Fruit fly (Drosophila melanogaster): ENCODE results near the gene ush.

The ush gene

DNA sequence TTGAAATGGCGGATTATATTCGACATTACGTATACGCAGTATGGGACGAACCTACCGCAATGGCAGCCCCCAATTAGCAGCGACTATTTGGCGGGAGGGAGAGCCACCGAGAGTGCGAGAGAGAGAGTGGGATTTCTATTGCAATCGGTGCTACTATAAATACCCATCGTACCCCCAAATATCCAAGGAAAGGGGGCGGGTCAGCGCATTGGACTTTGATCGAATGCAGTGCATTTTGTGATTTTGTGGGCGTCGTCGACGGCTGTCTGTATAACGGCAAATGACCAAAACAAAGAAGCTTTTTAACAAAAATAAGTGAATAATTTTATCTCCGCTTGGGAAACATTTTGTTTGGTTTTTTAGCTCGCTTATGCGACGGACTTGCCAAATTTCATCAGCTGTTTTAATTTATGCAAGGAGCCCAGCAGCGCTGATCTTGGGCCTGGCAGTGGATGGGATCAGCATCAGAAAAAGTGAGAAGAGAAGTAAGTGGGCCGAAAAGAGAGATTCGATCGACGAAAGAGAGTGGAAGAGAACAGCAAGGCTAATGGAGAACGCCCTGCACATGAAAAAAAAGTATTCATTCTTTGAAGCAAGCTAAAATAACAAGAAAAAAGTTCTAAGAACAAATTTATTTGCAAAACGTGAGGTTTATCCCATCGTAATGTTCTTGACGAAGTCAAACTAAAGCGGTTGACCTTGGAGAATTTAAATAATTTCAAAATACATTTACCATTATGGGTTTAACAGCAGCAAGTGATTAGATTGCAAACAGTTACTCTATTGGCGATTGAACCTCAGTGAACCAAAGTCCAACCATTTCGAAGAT lies 11.9 kb downstream of the ush start (continued):
- TF ChIP-seq CG18011 (GFP tag; optimal IDR thresholded peaks at IDR 0.05) (no peak), CG1792 (GFP tag; optimal IDR thresholded peaks at IDR 0.05) (peak; percentile 10), bsh (GFP tag; optimal IDR thresholded peaks at IDR 0.05) (peak in 1 of 2 experiments; percentile 43), dpn (GFP tag; optimal IDR thresholded peaks at IDR 0.05) (peak in 1 of 2 experiments; percentile 43), Fer2 (tag; optimal IDR thresholded peaks at IDR 0.05) (no peak), Trl (optimal IDR thresholded peaks at IDR 0.05) (peak; percentile 28 to 55), Trl (GFP tag; optimal IDR thresholded peaks at IDR 0.05) (no peak), Atf6 (GFP tag; IDR thresholded peaks at IDR 0.05) (no peak; the same call in 1 of the 2 replicates), CG12391 (tag; optimal IDR thresholded peaks at IDR 0.05) (peak; percentile 38), Drgx (GFP tag; IDR thresholded peaks at IDR 0.05) (peak; percentile 50; the same call in 1 of the 2 replicates), CG10209 (GFP tag; optimal IDR thresholded peaks at IDR 0.05) (peak; percentile 18), CG2202 (tag; optimal IDR thresholded peaks at IDR 0.05) (no peak), zf30C (GFP tag; optimal IDR thresholded peaks at IDR 0.05) (peak; percentile 1), nom (GFP tag; optimal IDR thresholded peaks at IDR 0.05) (peak; percentile 52), CG7839 (tag; optimal IDR thresholded peaks at IDR 0.05) (peak; percentile 55), CG11504 (tag; optimal IDR thresholded peaks at IDR 0.05) (peak; percentile 60), Dbx (GFP tag; IDR thresholded peaks at IDR 0.05) (0 out of 3 replicates have a peak, but pooled peaks have one; percentile 26), CG17385 (GFP tag; optimal IDR thresholded peaks at IDR 0.05) (peak; percentile 51), grau (tag; optimal IDR thresholded peaks at IDR 0.05) (peak; percentile 54), CG15514 (GFP tag; optimal IDR thresholded peaks at IDR 0.05) (peak; percentile 12), hkb (optimal IDR thresholded peaks at IDR 0.05) (no peak), hkb (GFP tag; IDR thresholded peaks at IDR 0.05) (peak; percentile 24; the same call in 1 of the 2 replicates), hth (optimal IDR thresholded peaks at IDR 0.05) (no peak), chinmo (GFP tag; IDR thresholded peaks at IDR 0.05; ENCODE audit: partially characterized antibody) (no peak), CG17359 (tag; optimal IDR thresholded peaks at IDR 0.05) (peak; percentile 10), psq (GFP tag; optimal IDR thresholded peaks at IDR 0.05) (no peak), ERR (GFP tag; optimal IDR thresholded peaks at IDR 0.05) (peak; percentile 38), Sox102F (GFP tag; optimal IDR thresholded peaks at IDR 0.05) (peak; percentile 44), Sox100B (GFP tag; optimal IDR thresholded peaks at IDR 0.05) (peak; percentile 38), Chrac-16 (GFP tag; optimal IDR thresholded peaks at IDR 0.05) (no peak), CG31441 (GFP tag; IDR thresholded peaks at IDR 0.05) (peak; percentile 35), Camta (GFP tag; optimal IDR thresholded peaks at IDR 0.05) (peak; percentile 4), eve (GFP tag; optimal IDR thresholded peaks at IDR 0.05) (peak in 1 of 2 experiments; percentile 76), Abd-B (GFP tag; optimal IDR thresholded peaks at IDR 0.05) (peak; percentile 34), Sin3A (optimal IDR thresholded peaks at IDR 0.05) (no peak), z (GFP tag; IDR thresholded peaks at IDR 0.05) (no peak), cas (GFP tag; IDR thresholded peaks at IDR 0.05) (no peak)

DNA sequence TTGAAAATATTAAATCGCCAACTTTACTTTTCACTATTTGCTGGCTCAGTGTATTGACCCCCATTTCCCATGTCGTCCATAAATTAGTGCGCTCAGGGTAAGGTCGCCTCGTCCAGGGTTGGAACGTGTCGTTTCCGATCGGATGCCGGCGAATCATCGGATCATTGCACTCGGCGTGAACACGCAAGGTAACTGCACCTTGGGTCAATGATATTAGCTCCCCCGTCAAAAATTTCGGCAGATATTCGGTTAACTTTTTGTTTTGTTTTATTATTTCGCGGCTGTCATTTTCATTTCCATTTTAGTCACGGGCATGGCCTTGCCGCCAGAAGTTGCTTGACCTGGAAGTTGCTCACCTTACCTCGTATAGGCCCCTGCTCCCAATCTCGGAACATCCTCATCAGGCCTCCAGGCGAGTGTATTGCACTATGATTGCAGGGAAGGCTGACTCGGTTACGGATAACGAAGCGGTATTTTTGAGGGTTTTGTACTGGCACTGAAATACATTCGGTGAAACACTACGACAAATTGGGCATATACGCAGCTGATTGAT lies 12.6 kb downstream of the ush start:
- TF ChIP-seq gce (GFP tag; IDR thresholded peaks at IDR 0.05), result 0 out of 3 replicates have a peak, but pooled peaks have one; percentile 64
- TF ChIP-seq row (GFP tag; IDR thresholded peaks at IDR 0.05), result 0 out of 3 replicates have a peak, but pooled peaks have one; percentile 1
- peak; percentile 8 for TF ChIP-seq cwo (GFP tag; optimal IDR thresholded peaks at IDR 0.05)
- peak; percentile 29 for TF ChIP-seq sens (GFP tag)
- TF ChIP-seq Med (GFP tag), result peak; percentile 18
- TF ChIP-seq CG8290 (GFP tag; optimal IDR thresholded peaks at IDR 0.05), result no peak
- TF ChIP-seq CG8290 (tag; optimal IDR thresholded peaks at IDR 0.05), result peak in 1 of 2 experiments; percentile 3
- TF ChIP-seq lab (GFP tag; optimal IDR thresholded peaks at IDR 0.05), result no peak
- TF ChIP-seq ftz-f1 (GFP tag; optimal IDR thresholded peaks at IDR 0.05), result peak; percentile 90
- TF ChIP-seq tap (tag; optimal IDR thresholded peaks at IDR 0.05), result no peak
- peak; percentile 17 for TF ChIP-seq CG12659 (GFP tag; optimal IDR thresholded peaks at IDR 0.05)
- TF ChIP-seq CG13775 (GFP tag; optimal IDR thresholded peaks at IDR 0.05), result peak; percentile 7
- TF ChIP-seq chif (GFP tag; optimal IDR thresholded peaks at IDR 0.05), result peak in 1 of 2 experiments; percentile 15
- TF ChIP-seq Deaf1 (tag; optimal IDR thresholded peaks at IDR 0.05), result peak; percentile 24

Measured in whole organism, embryonic.